Fruit fly (Drosophila melanogaster): ENCODE results near the gene osi.
A peak's percentile ranks its signal among the peaks of the same experiment; 100 is the strongest.

The osi gene

DNA sequence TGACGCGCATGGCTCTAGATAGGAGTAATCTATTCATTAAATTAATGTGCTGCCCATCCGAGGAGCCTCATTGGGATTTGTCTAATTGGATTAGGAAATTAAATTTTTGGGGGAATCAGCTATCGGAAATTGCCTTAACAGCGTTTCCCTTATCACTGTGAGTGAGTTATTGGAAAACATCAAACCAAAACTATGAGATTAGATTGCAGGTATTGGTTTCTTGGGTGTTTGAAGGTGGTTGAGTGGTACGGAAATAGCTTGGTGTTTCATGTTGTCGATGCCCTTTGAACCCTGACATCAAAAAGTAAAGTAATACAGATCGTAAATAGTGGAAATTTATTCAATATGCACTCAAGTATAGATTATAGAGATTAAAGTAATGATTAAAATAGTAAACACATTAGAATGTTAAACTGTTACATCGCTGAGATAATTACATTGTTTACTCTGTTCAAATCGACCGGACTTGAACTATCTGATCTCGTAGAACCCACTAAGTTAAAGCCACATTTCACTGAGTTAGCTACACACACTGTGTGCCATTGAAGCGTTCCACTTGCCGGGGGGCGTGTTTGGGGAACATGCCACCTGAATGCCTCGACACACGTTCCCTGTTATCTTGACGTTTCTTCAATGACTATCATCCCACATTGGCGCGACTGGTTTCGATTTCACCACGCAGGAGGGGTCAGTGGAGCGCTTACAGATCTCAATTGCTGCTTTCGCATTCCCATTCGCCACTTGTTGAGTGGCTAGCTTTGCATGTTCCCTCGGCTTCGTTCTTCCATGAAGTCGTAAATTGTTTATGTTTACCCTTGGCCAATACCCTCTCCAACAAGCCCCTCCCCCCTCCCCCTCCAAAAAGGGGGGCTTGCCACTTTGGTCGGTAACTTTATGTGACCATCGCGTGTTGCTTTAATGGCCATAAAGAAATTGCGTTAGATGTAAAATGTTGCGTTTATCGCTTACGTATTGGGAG lies 4.6 kb downstream of the osi start:
- TF ChIP-seq EcR (GFP tag; optimal IDR thresholded peaks at IDR 0.05) (no peak), CG8478 (optimal IDR thresholded peaks at IDR 0.05) (no peak), Dll (optimal IDR thresholded peaks at IDR 0.05) (no peak), psq (optimal IDR thresholded peaks at IDR 0.05) (no peak), usp (GFP tag; optimal IDR thresholded peaks at IDR 0.05) (no peak)

dm6 chr2L:16882372-16882771 lies 5.4 kb downstream of the osi start:
- TF ChIP-seq CG8478 (optimal IDR thresholded peaks at IDR 0.05), result no peak
- TF ChIP-seq psq (optimal IDR thresholded peaks at IDR 0.05), result no peak
- TF ChIP-seq Dll (optimal IDR thresholded peaks at IDR 0.05), result no peak
- TF ChIP-seq EcR (GFP tag; optimal IDR thresholded peaks at IDR 0.05), result no peak

DNA sequence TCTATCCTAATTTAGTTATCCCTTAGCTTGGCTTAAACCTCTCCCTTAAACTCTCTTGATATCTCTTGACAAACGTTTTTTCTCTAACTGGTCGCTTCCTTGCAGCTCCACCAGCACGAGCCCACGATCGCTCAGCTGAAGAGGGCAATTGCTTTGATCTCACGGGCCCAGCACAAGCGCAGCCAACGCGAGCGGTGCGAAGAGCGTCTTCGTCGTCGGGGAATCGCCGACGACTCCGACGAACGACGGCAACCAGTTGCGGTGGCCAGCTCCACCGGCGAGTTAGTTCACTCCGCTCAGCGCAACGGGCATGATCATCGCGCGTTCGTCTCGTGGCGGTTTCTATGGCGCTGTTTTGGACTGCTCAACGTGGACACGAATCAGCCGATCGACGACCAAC lies 6.8 kb downstream of the osi start:
- TF ChIP-seq psq (optimal IDR thresholded peaks at IDR 0.05) (no peak), Dll (optimal IDR thresholded peaks at IDR 0.05) (no peak), EcR (GFP tag; optimal IDR thresholded peaks at IDR 0.05) (no peak), pan (optimal IDR thresholded peaks at IDR 0.05) (no peak), CG8478 (optimal IDR thresholded peaks at IDR 0.05) (no peak), usp (GFP tag; optimal IDR thresholded peaks at IDR 0.05) (no peak)

- no peak for TF ChIP-seq EcR (GFP tag; optimal IDR thresholded peaks at IDR 0.05)
- TF ChIP-seq usp (GFP tag; optimal IDR thresholded peaks at IDR 0.05), result no peak
- no peak for TF ChIP-seq Dll (optimal IDR thresholded peaks at IDR 0.05)
- TF ChIP-seq psq (optimal IDR thresholded peaks at IDR 0.05), result no peak
- TF ChIP-seq pan (optimal IDR thresholded peaks at IDR 0.05), result no peak
- no peak for TF ChIP-seq CG8478 (optimal IDR thresholded peaks at IDR 0.05)
Measured at dm6 chr2L:16879288-16879687, 8.5 kb downstream of the osi start, which contains the start of the genes CG32832, CG31743 and CG34313. TSS of gene CG32832 (minus strand) at chr2L:16879290. TSS of gene CG31743 (plus strand) at chr2L:16879517. TSS of gene CG34313 (plus strand) at chr2L:16879517.

DNA sequence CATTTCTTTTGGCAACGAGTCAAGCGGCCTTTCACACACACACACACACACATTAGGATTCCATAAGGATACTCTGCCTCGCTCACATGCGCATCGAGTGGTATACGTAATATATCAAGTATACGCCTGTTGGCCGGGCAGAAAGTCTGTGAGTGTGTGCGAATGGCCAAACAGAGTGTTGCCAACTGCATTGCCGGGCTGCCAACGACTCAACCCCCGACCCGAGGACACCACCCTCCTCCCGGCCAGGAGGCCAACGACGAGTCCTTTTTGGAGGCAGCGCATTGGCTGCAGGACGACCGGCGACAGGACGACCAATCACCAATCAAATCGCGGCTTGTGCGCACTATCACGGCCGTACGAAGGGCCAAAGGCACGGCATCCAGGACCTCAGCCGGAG lies 10.1 kb downstream of the osi start:
- TF ChIP-seq psq (optimal IDR thresholded peaks at IDR 0.05) (no peak), pan (optimal IDR thresholded peaks at IDR 0.05) (no peak), CG8478 (optimal IDR thresholded peaks at IDR 0.05) (no peak), EcR (GFP tag; optimal IDR thresholded peaks at IDR 0.05) (no peak), Dll (optimal IDR thresholded peaks at IDR 0.05) (no peak), usp (GFP tag; optimal IDR thresholded peaks at IDR 0.05) (no peak)

DNA sequence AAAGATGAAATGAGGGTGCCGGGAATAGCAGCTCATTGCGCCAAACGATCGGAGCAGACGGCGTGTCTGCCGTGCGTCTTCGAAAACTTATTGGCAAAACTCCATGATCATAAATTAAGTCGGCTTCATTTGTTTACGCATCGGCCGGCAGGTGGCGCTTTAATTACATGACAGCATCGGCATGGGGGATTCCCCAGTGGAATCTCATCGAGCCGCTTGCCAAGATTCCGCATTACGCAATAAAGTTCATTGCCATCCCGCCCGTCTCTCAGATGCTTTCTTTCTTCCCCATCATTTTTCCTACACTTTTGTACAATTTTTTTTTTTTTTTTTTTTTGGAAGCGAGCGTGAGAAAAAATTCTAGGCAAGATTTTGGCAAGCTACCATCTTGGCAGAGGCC lies 11.2 kb downstream of the osi start:
- no peak for TF ChIP-seq Dll (optimal IDR thresholded peaks at IDR 0.05)
- TF ChIP-seq usp (GFP tag; optimal IDR thresholded peaks at IDR 0.05), result no peak
- no peak for TF ChIP-seq CG8478 (optimal IDR thresholded peaks at IDR 0.05)
- no peak for TF ChIP-seq psq (optimal IDR thresholded peaks at IDR 0.05)
- no peak for TF ChIP-seq pan (optimal IDR thresholded peaks at IDR 0.05)
- TF ChIP-seq EcR (GFP tag; optimal IDR thresholded peaks at IDR 0.05), result no peak

dm6 chr2L:16874924-16875323 lies 12.8 kb downstream of the osi start:
- no peak for TF ChIP-seq psq (optimal IDR thresholded peaks at IDR 0.05)
- no peak for TF ChIP-seq Dll (optimal IDR thresholded peaks at IDR 0.05)
- no peak for TF ChIP-seq EcR (GFP tag; optimal IDR thresholded peaks at IDR 0.05)
- no peak for TF ChIP-seq usp (GFP tag; optimal IDR thresholded peaks at IDR 0.05)
- no peak for TF ChIP-seq CG8478 (optimal IDR thresholded peaks at IDR 0.05)
- no peak for TF ChIP-seq pan (optimal IDR thresholded peaks at IDR 0.05)

dm6 chr2L:16868897-16869324 lies 18.9 kb downstream of the osi start:
- TF ChIP-seq pan (optimal IDR thresholded peaks at IDR 0.05) (no peak), CG8478 (optimal IDR thresholded peaks at IDR 0.05) (no peak), Dll (optimal IDR thresholded peaks at IDR 0.05) (no peak), usp (GFP tag; optimal IDR thresholded peaks at IDR 0.05) (no peak), EcR (GFP tag; optimal IDR thresholded peaks at IDR 0.05) (no peak), psq (optimal IDR thresholded peaks at IDR 0.05) (no peak)

- TF ChIP-seq psq (optimal IDR thresholded peaks at IDR 0.05) (no peak), Dll (optimal IDR thresholded peaks at IDR 0.05) (no peak), usp (GFP tag; optimal IDR thresholded peaks at IDR 0.05) (no peak), EcR (GFP tag; optimal IDR thresholded peaks at IDR 0.05) (no peak), CG8478 (optimal IDR thresholded peaks at IDR 0.05) (no peak)
Measured at dm6 chr2L:16862526-16862925, 25.2 kb downstream of the osi start.

- TF ChIP-seq CG8478 (optimal IDR thresholded peaks at IDR 0.05), result no peak
- TF ChIP-seq usp (GFP tag; optimal IDR thresholded peaks at IDR 0.05), result no peak
- TF ChIP-seq Dll (optimal IDR thresholded peaks at IDR 0.05), result no peak
- TF ChIP-seq pan (optimal IDR thresholded peaks at IDR 0.05), result no peak
- TF ChIP-seq EcR (GFP tag; optimal IDR thresholded peaks at IDR 0.05), result no peak
- TF ChIP-seq psq (optimal IDR thresholded peaks at IDR 0.05), result no peak
Measured at dm6 chr2L:16861126-16861525, 26.6 kb downstream of the osi start, which contains the start of gene CG6012. TSS of gene CG6012 (minus strand) at chr2L:16861489.

DNA sequence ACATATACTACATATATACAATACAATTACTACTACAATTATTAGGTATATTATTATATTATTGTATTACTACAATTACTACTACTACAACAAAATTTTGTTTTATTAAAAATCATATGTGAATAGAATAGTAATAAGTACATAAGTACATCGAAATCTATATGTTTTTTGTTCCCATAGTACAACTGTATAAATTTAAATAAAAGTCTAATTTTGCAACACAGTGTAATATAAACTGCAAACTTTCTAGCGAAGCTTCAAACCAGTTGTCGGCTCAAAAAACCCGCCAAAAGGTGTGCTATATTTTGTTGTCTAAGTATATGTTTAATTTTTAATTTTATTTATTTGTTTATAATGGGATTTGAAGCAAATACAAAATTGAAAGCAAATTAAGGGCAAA lies 28.2 kb downstream of the osi start:
- TF ChIP-seq Dll (optimal IDR thresholded peaks at IDR 0.05) (no peak), usp (GFP tag; optimal IDR thresholded peaks at IDR 0.05) (no peak), EcR (GFP tag; optimal IDR thresholded peaks at IDR 0.05) (no peak), pan (optimal IDR thresholded peaks at IDR 0.05) (no peak), psq (optimal IDR thresholded peaks at IDR 0.05) (no peak), CG8478 (optimal IDR thresholded peaks at IDR 0.05) (no peak)

dm6 chr2L:16859103-16859502 lies 28.7 kb downstream of the osi start:
- TF ChIP-seq pan (optimal IDR thresholded peaks at IDR 0.05) (peak; percentile 57), Dll (optimal IDR thresholded peaks at IDR 0.05) (no peak)
